Fruit fly (Drosophila melanogaster): Measurements from ENCODE around the gene vrs.
A peak's percentile ranks its signal among the peaks of the same experiment; 100 is the strongest.

Gene vrs

dm6 chr3R:12402935-12403334 is 44.5 kb upstream of the vrs start (continued):
- peak; percentile 92 for TF ChIP-seq gsb (GFP tag; IDR thresholded peaks at IDR 0.05)
- TF ChIP-seq Ssrp (tag; optimal IDR thresholded peaks at IDR 0.05): peak; percentile 98
- peak; percentile 92 for TF ChIP-seq H15 (GFP tag; IDR thresholded peaks at IDR 0.05)
- TF ChIP-seq CG14441 (GFP tag; IDR thresholded peaks at IDR 0.05): peak; percentile 95
- peak; percentile 80 for TF ChIP-seq CG4404 (GFP tag; IDR thresholded peaks at IDR 0.05)
- TF ChIP-seq gt (GFP tag; IDR thresholded peaks at IDR 0.05): peak; percentile 85
- TF ChIP-seq CG11456 (GFP tag; IDR thresholded peaks at IDR 0.05): peak; percentile 93; the same call in 2 of the 3 replicates
- TF ChIP-seq Doc3 (GFP tag; IDR thresholded peaks at IDR 0.05; ENCODE audit: partially characterized antibody): 0 out of 3 replicates have a peak, but pooled peaks have one; percentile 44
- TF ChIP-seq Stat92E (GFP tag; optimal IDR thresholded peaks at IDR 0.05): peak in 1 of 3 experiments; percentile 95
- peak; percentile 95 for TF ChIP-seq bab2 (GFP tag; optimal IDR thresholded peaks at IDR 0.05)
- TF ChIP-seq CG30431 (GFP tag; optimal IDR thresholded peaks at IDR 0.05): peak; percentile 94
- TF ChIP-seq HmgZ (tag; optimal IDR thresholded peaks at IDR 0.05): peak; percentile 98
- TF ChIP-seq CG15011 (GFP tag; optimal IDR thresholded peaks at IDR 0.05): peak; percentile 94
- peak; percentile 92 for TF ChIP-seq Atf3 (GFP tag; optimal IDR thresholded peaks at IDR 0.05)
- peak; percentile 98 for TF ChIP-seq CG14710 (tag; optimal IDR thresholded peaks at IDR 0.05)
- peak; percentile 99 for TF ChIP-seq ara (GFP tag; IDR thresholded peaks at IDR 0.05)
- TF ChIP-seq H2.0 (GFP tag; IDR thresholded peaks at IDR 0.05): peak; percentile 96
- TF ChIP-seq BEAF-32 (GFP tag; optimal IDR thresholded peaks at IDR 0.05): peak; percentile 46
- TF ChIP-seq CG12299 (tag; optimal IDR thresholded peaks at IDR 0.05): peak; percentile 98
- TF ChIP-seq fd96Cb (tag; optimal IDR thresholded peaks at IDR 0.05): peak; percentile 99
- TF ChIP-seq CG3726 (GFP tag; IDR thresholded peaks at IDR 0.05): peak; percentile 89
- peak; percentile 92 for TF ChIP-seq Lhr (GFP tag; optimal IDR thresholded peaks at IDR 0.05)
- peak; percentile 95 for TF ChIP-seq tgo (GFP tag; IDR thresholded peaks at IDR 0.05)
- TF ChIP-seq CG15479 (GFP tag; optimal IDR thresholded peaks at IDR 0.05): peak; percentile 71
- peak; percentile 88 for TF ChIP-seq CG11085 (GFP tag; IDR thresholded peaks at IDR 0.05)
- peak; percentile 95 for TF ChIP-seq CG2120 (GFP tag; optimal IDR thresholded peaks at IDR 0.05)
- TF ChIP-seq CG1603 (tag; optimal IDR thresholded peaks at IDR 0.05): peak; percentile 97
- peak; percentile 96 for TF ChIP-seq CG34422 (GFP tag; IDR thresholded peaks at IDR 0.05)
- peak; percentile 99 for TF ChIP-seq unpg (GFP tag; optimal IDR thresholded peaks at IDR 0.05)
- peak; percentile 91 for TF ChIP-seq CG2116 (GFP tag; optimal IDR thresholded peaks at IDR 0.05)
- peak; percentile 86 for TF ChIP-seq Optix (GFP tag; IDR thresholded peaks at IDR 0.05)
- peak; percentile 75 for TF ChIP-seq CG3163 (GFP tag; optimal IDR thresholded peaks at IDR 0.05)
- peak; percentile 86 for TF ChIP-seq Bdp1 (GFP tag; optimal IDR thresholded peaks at IDR 0.05)
- TF ChIP-seq CG10274 (GFP tag; optimal IDR thresholded peaks at IDR 0.05): peak; percentile 95
- TF ChIP-seq sim (GFP tag; IDR thresholded peaks at IDR 0.05): peak; percentile 98
- TF ChIP-seq chinmo (GFP tag; IDR thresholded peaks at IDR 0.05; ENCODE audit: partially characterized antibody): no peak
- TF ChIP-seq CG8765 (GFP tag; IDR thresholded peaks at IDR 0.05): peak; percentile 91
- TF ChIP-seq CG10654 (GFP tag; optimal IDR thresholded peaks at IDR 0.05): peak; percentile 97
- TF ChIP-seq CG15269 (tag; optimal IDR thresholded peaks at IDR 0.05): peak; percentile 98
- peak; percentile 97 for TF ChIP-seq CG9817 (tag; optimal IDR thresholded peaks at IDR 0.05)
- peak; percentile 97 for TF ChIP-seq stc (GFP tag; IDR thresholded peaks at IDR 0.05)
- TF ChIP-seq br (optimal IDR thresholded peaks at IDR 0.05): no peak
- peak; percentile 92 for TF ChIP-seq CG9437 (GFP tag; optimal IDR thresholded peaks at IDR 0.05)
- TF ChIP-seq sens (GFP tag): peak; percentile 99
- peak; percentile 87 for TF ChIP-seq CG8944 (GFP tag; optimal IDR thresholded peaks at IDR 0.05)
- 0 out of 3 replicates have a peak, but pooled peaks have one; percentile 40 for TF ChIP-seq HLH4C (GFP tag; IDR thresholded peaks at IDR 0.05; ENCODE audit: partially characterized antibody)
- peak; percentile 99 for TF ChIP-seq Meics (GFP tag; optimal IDR thresholded peaks at IDR 0.05)
- peak; percentile 98 for TF ChIP-seq trem (tag; optimal IDR thresholded peaks at IDR 0.05)
- peak; percentile 36; the same call in 1 of the 2 replicates for TF ChIP-seq hbn (GFP tag; IDR thresholded peaks at IDR 0.05; ENCODE audit: partially characterized antibody)
- TF ChIP-seq CG14965 (GFP tag; optimal IDR thresholded peaks at IDR 0.05; ENCODE audit: borderline replicate concordance): peak; percentile 89
- TF ChIP-seq sqz (GFP tag; optimal IDR thresholded peaks at IDR 0.05): peak; percentile 99
